Fruit fly (Drosophila melanogaster): Measurements from ENCODE around the gene wam.

DNA sequence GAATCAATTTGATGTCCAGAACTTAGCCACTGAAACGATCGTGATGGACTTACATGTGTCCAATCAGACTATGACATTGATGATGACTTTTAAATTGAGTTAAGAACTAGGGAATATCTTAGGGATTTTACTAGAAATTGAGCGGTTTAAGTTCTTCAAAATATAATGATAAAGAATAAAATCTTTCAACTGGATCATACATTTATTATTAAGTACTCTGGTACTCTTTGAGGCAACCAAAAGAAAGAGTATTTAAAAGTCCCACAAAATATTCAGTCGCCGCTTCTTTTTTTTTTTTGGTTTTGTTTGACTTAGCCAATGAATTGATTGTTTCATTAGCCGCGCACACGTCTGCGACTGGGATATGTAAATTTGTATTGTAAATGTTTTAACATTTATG, 22.3 kb upstream of the wam start:
- TF ChIP-seq CG8478 (optimal IDR thresholded peaks at IDR 0.05) = no peak
- no peak for TF ChIP-seq CTCF (optimal IDR thresholded peaks at IDR 0.05)
